Fruit fly (Drosophila melanogaster): ENCODE results near the gene Nemp.

Nemp gene

dm6 chrX:16640260-16641100, 14.3 kb downstream of the Nemp start, which contains the start of the genes SNRPG and mthl1 (continued):
- TF ChIP-seq maf-S (GFP tag; optimal IDR thresholded peaks at IDR 0.05) (peak; percentile 75), inv (GFP tag; IDR thresholded peaks at IDR 0.05; ENCODE audit: partially characterized antibody) (peak; percentile 74), slou (GFP tag; optimal IDR thresholded peaks at IDR 0.05) (peak; percentile 74), mld (GFP tag; IDR thresholded peaks at IDR 0.05; ENCODE audit: partially characterized antibody) (no peak), Dad (GFP tag; optimal IDR thresholded peaks at IDR 0.05) (peak; percentile 70), amos (GFP tag; IDR thresholded peaks at IDR 0.05; ENCODE audit: partially characterized antibody) (peak; percentile 68), CG13775 (GFP tag; optimal IDR thresholded peaks at IDR 0.05) (peak; percentile 81), CG10147 (GFP tag; optimal IDR thresholded peaks at IDR 0.05) (peak; percentile 76), CrebB (tag; optimal IDR thresholded peaks at IDR 0.05) (peak; percentile 47), CG9932 (GFP tag; IDR thresholded peaks at IDR 0.05) (peak; percentile 95), CG9727 (GFP tag; optimal IDR thresholded peaks at IDR 0.05) (peak; percentile 60), B-H2 (GFP tag; optimal IDR thresholded peaks at IDR 0.05) (peak; percentile 59), Ssrp (tag; optimal IDR thresholded peaks at IDR 0.05) (peak; percentile 79), CG3281 (GFP tag; optimal IDR thresholded peaks at IDR 0.05) (peak; percentile 53), CG8089 (GFP tag; optimal IDR thresholded peaks at IDR 0.05) (peak; percentile 34), Eip74EF (GFP tag; optimal IDR thresholded peaks at IDR 0.05) (peak in 1 of 2 experiments; percentile 45), Dll (GFP tag; IDR thresholded peaks at IDR 0.05; ENCODE audit: partially characterized antibody) (peak; percentile 79), Mrtf (GFP tag; IDR thresholded peaks at IDR 0.05) (peak; percentile 95), CG32767 (GFP tag; IDR thresholded peaks at IDR 0.05) (peak; percentile 76; the same call in 1 of the 2 replicates), Side (GFP tag; optimal IDR thresholded peaks at IDR 0.05) (peak; percentile 49), HmgZ (tag; optimal IDR thresholded peaks at IDR 0.05) (peak; percentile 37), CG12299 (tag; optimal IDR thresholded peaks at IDR 0.05) (peak; percentile 2), CHES-1-like (GFP tag; optimal IDR thresholded peaks at IDR 0.05) (peak; percentile 58), gsb-n (tag; optimal IDR thresholded peaks at IDR 0.05) (peak; percentile 55), Hand (GFP tag; optimal IDR thresholded peaks at IDR 0.05) (no peak), CG15696 (tag; optimal IDR thresholded peaks at IDR 0.05) (peak; percentile 49), da (GFP tag; optimal IDR thresholded peaks at IDR 0.05) (peak; percentile 43), CG7556 (GFP tag; optimal IDR thresholded peaks at IDR 0.05) (peak; percentile 61), dm (GFP tag; optimal IDR thresholded peaks at IDR 0.05) (peak; percentile 48), pnt (GFP tag; optimal IDR thresholded peaks at IDR 0.05) (peak; percentile 88), CG4360 (GFP tag; IDR thresholded peaks at IDR 0.05) (peak; percentile 66), CG1647 (GFP tag; optimal IDR thresholded peaks at IDR 0.05) (peak; percentile 52), tx (GFP tag; optimal IDR thresholded peaks at IDR 0.05) (peak; percentile 77), CG12071 (GFP tag; optimal IDR thresholded peaks at IDR 0.05) (peak; percentile 23), grau (tag; optimal IDR thresholded peaks at IDR 0.05) (peak; percentile 67), Sox100B (GFP tag; optimal IDR thresholded peaks at IDR 0.05) (peak; percentile 14), bowl (GFP tag; IDR thresholded peaks at IDR 0.05) (peak; percentile 72; the same call in 1 of the 2 replicates), CG33557 (GFP tag; optimal IDR thresholded peaks at IDR 0.05) (no peak), Nf-YA (GFP tag; IDR thresholded peaks at IDR 0.05) (peak; percentile 61; the same call in 1 of the 2 replicates), CG15601 (tag; optimal IDR thresholded peaks at IDR 0.05) (no peak), CG6683 (GFP tag; optimal IDR thresholded peaks at IDR 0.05) (no peak), CG1602 (GFP tag; optimal IDR thresholded peaks at IDR 0.05) (peak; percentile 80), fd64A (GFP tag; optimal IDR thresholded peaks at IDR 0.05) (peak; percentile 51), bsh (GFP tag; optimal IDR thresholded peaks at IDR 0.05) (peak in 1 of 2 experiments; percentile 64), Optix (GFP tag; IDR thresholded peaks at IDR 0.05) (peak; percentile 89), CG11085 (GFP tag; IDR thresholded peaks at IDR 0.05) (peak; percentile 87), CG16813 (GFP tag; IDR thresholded peaks at IDR 0.05; ENCODE audit: partially characterized antibody) (peak; percentile 66)

Data from whole organism, embryonic.